Worm (Caenorhabditis elegans) whole organism, L1 larva: ENCODE measurements around the gene srlf-11.
A peak's percentile ranks its signal among the peaks of the same experiment; 100 is the strongest.

Source experiments
- C04F5.9 ChIP-seq: sonication (generic microtip); optimal IDR thresholded peaks from 2 replicates; lab custom pipeline; 2016; ENCODE audit warnings: missing genetic modification characterization, missing compliant biosample characterization
- C16A3.4 ChIP-seq: fragments of 150-350 bp; optimal IDR thresholded peaks from 2 replicates; lab custom pipeline; 2014; ENCODE audit warnings: missing biosample characterization, missing genetic modification characterization
- alr-1 ChIP-seq: fragments of 200-800 bp; sonication (Bioruptor generic); optimal IDR thresholded peaks from 2 replicates; lab custom pipeline; 2018; ENCODE audit warnings: borderline replicate concordance, mild to moderate bottlenecking, missing genetic modification characterization, missing compliant biosample characterization
- ceh-8 ChIP-seq: fragments of 200-800 bp; sonication (Bioruptor generic); optimal IDR thresholded peaks from 2 replicates; lab custom pipeline; 2018; ENCODE audit warnings: mild to moderate bottlenecking, missing genetic modification characterization, moderate library complexity, missing compliant biosample characterization
- ceh-88 ChIP-seq: fragments of 200-800 bp; sonication (Bioruptor generic); IDR thresholded peaks from 2 replicates; pipeline ENCODE4 v1.3.6; 2022; ENCODE audit warnings: missing genetic modification characterization, missing compliant biosample characterization
- ces-1 ChIP-seq: fragments of 150-350 bp; optimal IDR thresholded peaks from 2 replicates; lab custom pipeline; 2014; ENCODE audit warnings: missing biosample characterization, missing genetic modification reagents, missing genetic modification characterization
- dpl-1 ChIP-seq, 3 experiments: fragments of 150-350 bp in 2 of 3; sonication (generic microtip) in 1 of 3; optimal IDR thresholded peaks; 2 replicates each; lab custom pipeline; 2014 to 2017; ENCODE audit warnings: missing biosample characterization in 3 of 3, missing genetic modification characterization in 3 of 3, missing genetic modification reagents in 3 of 3
- efl-1 ChIP-seq, 4 experiments: fragments of 150-350 bp; optimal IDR thresholded peaks in 3 of 4; peaks in 1 of 4; 1 replicate in 1 of 4; 2 replicates in 3 of 4; lab custom pipeline; 2014; ENCODE audit warnings: missing biosample characterization in 2 of 4, missing genetic modification characterization in 2 of 4, missing genetic modification reagents in 2 of 4
- efl-3 ChIP-seq: fragments of 200-800 bp; sonication (Bioruptor generic); optimal IDR thresholded peaks from 2 replicates; lab custom pipeline; 2018; ENCODE audit warnings: mild to moderate bottlenecking, missing genetic modification characterization, missing compliant biosample characterization
- egl-27 ChIP-seq, 2 experiments: fragments of 150-350 bp in 1 of 2; sonication (generic microtip); optimal IDR thresholded peaks; 3 replicates each; lab custom pipeline; 2017 to 2018; ENCODE audit warnings: missing biosample characterization in 2 of 2, missing genetic modification characterization in 2 of 2, missing genetic modification reagents in 2 of 2
- elt-2 ChIP-seq: sonication (generic microtip); optimal IDR thresholded peaks from 2 replicates; lab custom pipeline; 2016; ENCODE audit warnings: missing genetic modification characterization, mild to moderate bottlenecking, inconsistent platforms, missing compliant biosample characterization, missing genetic modification reagents
- elt-3 ChIP-seq, 6 experiments: fragments of 150-350 bp in 1 of 6; sonication (generic microtip); optimal IDR thresholded peaks; 2 replicates each; lab custom pipeline; 2017 to 2018; ENCODE audit warnings: missing biosample characterization in 6 of 6, missing genetic modification characterization in 6 of 6, inconsistent platforms in 1 of 6
- fkh-10 ChIP-seq: sonication (generic microtip); optimal IDR thresholded peaks from 2 replicates; lab custom pipeline; 2017; ENCODE audit warnings: missing biosample characterization, missing genetic modification reagents, missing genetic modification characterization
- fkh-4 ChIP-seq: sonication (generic microtip); optimal IDR thresholded peaks from 2 replicates; lab custom pipeline; 2016; ENCODE audit warnings: missing compliant biosample characterization, missing genetic modification characterization, borderline replicate concordance
- grh-1 ChIP-seq: fragments of 200-800 bp; sonication (Bioruptor generic); IDR thresholded peaks from 2 replicates; pipeline ENCODE4 v1.3.6; 2022; ENCODE audit warnings: missing genetic modification reagents, missing genetic modification characterization, missing compliant biosample characterization
- hlh-17 ChIP-seq: fragments of 200-800 bp; sonication (Bioruptor generic); optimal IDR thresholded peaks from 2 replicates; lab custom pipeline; 2018; ENCODE audit warnings: missing genetic modification characterization, mild to moderate bottlenecking, missing compliant biosample characterization, moderate library complexity, borderline replicate concordance
- hlh-4 ChIP-seq: sonication (generic microtip); optimal IDR thresholded peaks from 2 replicates; lab custom pipeline; 2016; ENCODE audit warnings: mild to moderate bottlenecking, missing genetic modification characterization, missing compliant biosample characterization
- hpl-2 ChIP-seq: fragments of 150-350 bp; optimal IDR thresholded peaks from 2 replicates; lab custom pipeline; 2014; ENCODE audit warnings: missing biosample characterization, missing genetic modification reagents, missing genetic modification characterization
- irx-1 ChIP-seq: sonication (generic microtip); optimal IDR thresholded peaks from 2 replicates; lab custom pipeline; 2016; ENCODE audit warnings: missing genetic modification characterization, missing compliant biosample characterization
- jun-1 ChIP-seq: fragments of 150-350 bp; optimal IDR thresholded peaks from 2 replicates; lab custom pipeline; 2014; ENCODE audit warnings: missing biosample characterization, missing genetic modification reagents, missing genetic modification characterization
- lin-15B ChIP-seq: fragments of 150-350 bp; sonication (generic microtip); optimal IDR thresholded peaks from 3 replicates; lab custom pipeline; 2014; ENCODE audit warnings: missing biosample characterization, missing genetic modification characterization
- lin-35 ChIP-seq, 2 experiments: fragments of 150-350 bp; optimal IDR thresholded peaks; 2 replicates each; lab custom pipeline; 2014; ENCODE audit warnings: missing biosample characterization in 2 of 2, missing genetic modification characterization in 2 of 2, missing genetic modification reagents in 2 of 2
- lir-3 ChIP-seq: sonication (generic microtip); optimal IDR thresholded peaks from 2 replicates; lab custom pipeline; 2016; ENCODE audit warnings: mild to moderate bottlenecking, missing genetic modification characterization, moderate library complexity, missing compliant biosample characterization; ENCODE audit not compliant: poor library complexity
- mep-1 ChIP-seq: fragments of 150-350 bp; optimal IDR thresholded peaks from 2 replicates; lab custom pipeline; 2014; ENCODE audit warnings: missing biosample characterization, missing genetic modification characterization
- nhr-11 ChIP-seq: fragments of 150-350 bp; optimal IDR thresholded peaks from 2 replicates; lab custom pipeline; 2014; ENCODE audit warnings: missing biosample characterization, missing genetic modification characterization
- nhr-19 ChIP-seq: fragments of 200-800 bp; sonication (Bioruptor generic); conservative IDR thresholded peaks from 2 replicates; pipeline ENCODE4 v1.3.6; 2022; ENCODE audit warnings: missing genetic modification characterization, missing compliant biosample characterization
- nhr-20 ChIP-seq: sonication (generic microtip); optimal IDR thresholded peaks from 2 replicates; lab custom pipeline; 2016; ENCODE audit warnings: mild to moderate bottlenecking, missing genetic modification characterization, missing compliant biosample characterization
- nhr-47 ChIP-seq: sonication (generic microtip); optimal IDR thresholded peaks from 2 replicates; lab custom pipeline; 2016; ENCODE audit warnings: mild to moderate bottlenecking, missing genetic modification characterization, moderate library complexity, missing compliant biosample characterization
- nhr-71 ChIP-seq: sonication (generic microtip); optimal IDR thresholded peaks from 2 replicates; lab custom pipeline; 2016; ENCODE audit warnings: mild to moderate bottlenecking, missing genetic modification characterization, moderate library complexity, missing compliant biosample characterization
- nhr-76 ChIP-seq: sonication (generic microtip); optimal IDR thresholded peaks from 2 replicates; lab custom pipeline; 2017; ENCODE audit warnings: missing biosample characterization, missing genetic modification characterization
- nhr-77 ChIP-seq: fragments of 150-350 bp; optimal IDR thresholded peaks from 2 replicates; lab custom pipeline; 2014; ENCODE audit warnings: missing biosample characterization, missing genetic modification characterization
- nhr-85 ChIP-seq: sonication (generic microtip); peaks from one replicate; lab custom pipeline; 2016; ENCODE audit warnings: missing genetic modification characterization, inconsistent platforms, missing compliant biosample characterization
- nhr-90 ChIP-seq: sonication (generic microtip); optimal IDR thresholded peaks from 2 replicates; lab custom pipeline; 2016; ENCODE audit warnings: mild to moderate bottlenecking, missing genetic modification characterization, missing compliant biosample characterization; ENCODE audit not compliant: poor library complexity
- pax-3 ChIP-seq: fragments of 200-800 bp; sonication (Bioruptor generic); optimal IDR thresholded peaks from 2 replicates; lab custom pipeline; 2018; ENCODE audit warnings: mild to moderate bottlenecking, missing genetic modification characterization, moderate library complexity, missing compliant biosample characterization
- pqm-1 ChIP-seq: sonication (generic microtip); optimal IDR thresholded peaks from 3 replicates; lab custom pipeline; 2017; ENCODE audit warnings: missing biosample characterization, missing genetic modification characterization
- rnt-1 ChIP-seq: sonication (generic microtip); optimal IDR thresholded peaks from 2 replicates; lab custom pipeline; 2016; ENCODE audit warnings: mild to moderate bottlenecking, missing genetic modification characterization, moderate library complexity, missing compliant biosample characterization
- snpc-4 ChIP-seq: fragments of 150-350 bp; optimal IDR thresholded peaks from 2 replicates; lab custom pipeline; 2014; ENCODE audit warnings: missing biosample characterization, missing genetic modification characterization
- snu-23 ChIP-seq: sonication (generic microtip); optimal IDR thresholded peaks from 2 replicates; lab custom pipeline; 2016; ENCODE audit warnings: missing genetic modification characterization, missing compliant biosample characterization
- sox-4 ChIP-seq: sonication (generic microtip); optimal IDR thresholded peaks from 2 replicates; lab custom pipeline; 2016; ENCODE audit warnings: missing genetic modification characterization, missing compliant biosample characterization
- swsn-7 ChIP-seq: sonication (generic microtip); optimal IDR thresholded peaks from 2 replicates; lab custom pipeline; 2016; ENCODE audit warnings: missing genetic modification characterization, missing compliant biosample characterization
- tbx-2 ChIP-seq: sonication (generic microtip); optimal IDR thresholded peaks from 2 replicates; lab custom pipeline; 2016; ENCODE audit warnings: missing genetic modification characterization, missing compliant biosample characterization
- tlp-1 ChIP-seq: fragments of 150-350 bp; optimal IDR thresholded peaks from 2 replicates; lab custom pipeline; 2014; ENCODE audit warnings: missing biosample characterization, missing genetic modification characterization
- unc-30 ChIP-seq: sonication (generic microtip); optimal IDR thresholded peaks from 2 replicates; lab custom pipeline; 2017; ENCODE audit warnings: missing biosample characterization, missing genetic modification characterization
- unc-86 ChIP-seq: sonication (generic microtip); optimal IDR thresholded peaks from 2 replicates; lab custom pipeline; 2016; ENCODE audit warnings: missing genetic modification characterization, missing compliant biosample characterization
- unc-98 ChIP-seq: fragments of 200-800 bp; sonication (Bioruptor generic); IDR thresholded peaks from 2 replicates; pipeline ENCODE4 v1.3.6; 2022; ENCODE audit warnings: missing genetic modification characterization, missing compliant biosample characterization
- xbp-1 ChIP-seq: sonication (generic microtip); optimal IDR thresholded peaks from 2 replicates; lab custom pipeline; 2016; ENCODE audit warnings: missing genetic modification characterization, missing compliant biosample characterization
- zag-1 ChIP-seq: fragments of 150-350 bp; optimal IDR thresholded peaks from 2 replicates; lab custom pipeline; 2014; ENCODE audit warnings: missing biosample characterization, missing genetic modification characterization
- zip-4 ChIP-seq: fragments of 200-800 bp; sonication (Bioruptor generic); optimal IDR thresholded peaks from 2 replicates; lab custom pipeline; 2018; ENCODE audit warnings: mild to moderate bottlenecking, missing genetic modification characterization, moderate library complexity, missing compliant biosample characterization
- ztf-11 ChIP-seq, 2 experiments: sonication (generic microtip); optimal IDR thresholded peaks; 2 replicates each; lab custom pipeline; 2016 to 2017; ENCODE audit warnings: missing genetic modification characterization in 2 of 2, missing biosample characterization in 1 of 2, missing compliant biosample characterization in 1 of 2
- ztf-4 ChIP-seq: fragments of 150-350 bp; optimal IDR thresholded peaks from 2 replicates; lab custom pipeline; 2014; ENCODE audit warnings: missing biosample characterization, missing genetic modification characterization

Gene srlf-11

DNA sequence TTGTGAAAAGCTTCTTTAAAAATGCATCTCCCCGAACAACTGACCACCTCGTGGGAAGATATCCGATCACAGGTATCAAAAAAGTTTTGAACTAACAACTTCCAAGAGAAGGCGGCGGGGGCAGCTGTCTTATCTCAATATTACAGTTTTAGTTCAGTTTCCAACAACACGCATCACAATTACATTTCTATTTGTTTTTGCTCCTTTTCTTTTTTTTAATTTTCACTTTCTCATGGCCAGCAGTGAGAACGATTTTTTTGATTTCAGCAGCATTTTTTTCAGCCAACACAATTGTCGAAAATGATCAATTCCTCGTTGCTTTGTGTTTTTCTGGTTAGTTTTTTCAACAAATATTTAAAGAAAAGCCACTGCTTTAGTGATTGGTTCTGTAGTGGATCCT is 27.3 kb upstream of the srlf-11 start, which contains the start of gene ZK593.2:
TSS of gene ZK593.2 (plus strand) at position 301 of the 400 bp plus-strand sequence.
- TF ChIP-seq xbp-1 = no peak
- TF ChIP-seq jun-1 = no peak
- no peak for TF ChIP-seq nhr-77
- no peak for TF ChIP-seq ces-1 (GFP tag; lab: Kevin White, UChicago)
- TF ChIP-seq nhr-71 (tag; lab: Kevin White, UChicago) = no peak
- no peak for TF ChIP-seq fkh-4
- TF ChIP-seq alr-1 (tag; lab: Kevin White, UChicago) = no peak
- TF ChIP-seq lin-35 (GFP tag; optimal IDR thresholded peaks at IDR 0.05; lab: Kevin White, UChicago) = no peak
- TF ChIP-seq irx-1 (tag; lab: Kevin White, UChicago) = no peak
- TF ChIP-seq pax-3 (tag; lab: Kevin White, UChicago) = no peak

DNA sequence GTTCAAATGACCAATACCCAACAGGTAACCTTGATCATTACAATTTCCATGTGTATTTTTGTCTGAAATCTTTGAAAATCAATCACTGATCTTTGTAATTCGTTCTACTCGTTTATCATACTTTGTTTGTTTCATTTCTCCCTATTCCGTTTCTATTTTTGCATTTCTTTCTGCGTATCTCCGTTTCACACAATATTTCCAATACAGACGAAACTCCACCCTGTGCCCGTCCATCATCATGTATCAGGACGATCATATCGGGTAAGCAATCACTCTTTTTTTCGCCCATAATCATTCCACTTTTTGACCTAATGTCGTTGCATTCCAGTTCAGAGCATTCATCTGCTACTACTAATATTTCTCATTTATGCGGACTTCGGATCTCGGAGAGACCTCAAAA is 23.9 kb upstream of the srlf-11 start, which contains the start of gene pyk-2:
TSS of gene pyk-2 (plus strand) at position 206 of the 400 bp plus-strand sequence.
- TF ChIP-seq sox-4 (tag; lab: Kevin White, UChicago) = no peak
- TF ChIP-seq rnt-1 = no peak
- TF ChIP-seq efl-1 (optimal IDR thresholded peaks at IDR 0.05; lab: Kevin White, UChicago) = no peak
- TF ChIP-seq efl-1 (GFP tag; optimal IDR thresholded peaks at IDR 0.05 in 1 of 2; lab: Kevin White, UChicago) = peak in 1 of 2 experiments; percentile 75
- no peak for TF ChIP-seq grh-1
- no peak for TF ChIP-seq swsn-7 (tag; lab: Kevin White, UChicago)
- no peak for TF ChIP-seq hlh-17 (GFP tag; lab: Kevin White, UChicago)
- TF ChIP-seq snu-23 (GFP tag; lab: Kevin White, UChicago) = peak; percentile 64
- peak; percentile 49 for TF ChIP-seq elt-2 (tag; lab: Kevin White, UChicago)
- TF ChIP-seq lin-35 (GFP tag; optimal IDR thresholded peaks at IDR 0.05; lab: Kevin White, UChicago) = peak in 1 of 2 experiments; percentile 29
- no peak for TF ChIP-seq pqm-1 (tag; lab: Kevin White, UChicago)
- TF ChIP-seq nhr-90 (tag; lab: Kevin White, UChicago) = peak; percentile 22
- no peak for TF ChIP-seq egl-27 (tag; optimal IDR thresholded peaks at IDR 0.05; lab: Kevin White, UChicago)
- TF ChIP-seq lir-3 (tag; lab: Kevin White, UChicago) = no peak
- peak; percentile 26 for TF ChIP-seq nhr-19 (GFP tag; lab: Robert Waterston, UW)
- TF ChIP-seq hlh-4 (tag; lab: Kevin White, UChicago) = no peak
- peak; percentile 88 for TF ChIP-seq nhr-85 (tag; lab: Kevin White, UChicago)
- TF ChIP-seq zip-4 = no peak
- TF ChIP-seq ztf-11 (tag; optimal IDR thresholded peaks at IDR 0.05; lab: Kevin White, UChicago) = no peak
- no peak for TF ChIP-seq zag-1 (tag; lab: Kevin White, UChicago)
- no peak for TF ChIP-seq ces-1 (GFP tag; lab: Kevin White, UChicago)
- TF ChIP-seq C16A3.4 = no peak
- TF ChIP-seq tlp-1 (tag; lab: Kevin White, UChicago) = no peak
- no peak for TF ChIP-seq lin-15B (tag; lab: Kevin White, UChicago)
- TF ChIP-seq dpl-1 (GFP tag; optimal IDR thresholded peaks at IDR 0.05; lab: Kevin White, UChicago) = no peak
- peak; percentile 69 for TF ChIP-seq nhr-20 (tag; lab: Kevin White, UChicago)
- no peak for TF ChIP-seq efl-3 (GFP tag; lab: Kevin White, UChicago)
- no peak for TF ChIP-seq unc-86 (tag; lab: Kevin White, UChicago)
- no peak for TF ChIP-seq nhr-47 (tag; lab: Kevin White, UChicago)
- TF ChIP-seq xbp-1 = no peak
- no peak for TF ChIP-seq nhr-11
- peak; percentile 19 for TF ChIP-seq tbx-2 (tag; lab: Kevin White, UChicago)
- no peak for TF ChIP-seq snpc-4 (tag; lab: Kevin White, UChicago)
- TF ChIP-seq nhr-77 = no peak
- TF ChIP-seq unc-30 (tag; lab: Kevin White, UChicago) = no peak
- no peak for TF ChIP-seq ceh-8
- TF ChIP-seq ceh-88 = no peak
- TF ChIP-seq fkh-10 (GFP tag; lab: Kevin White, UChicago) = no peak
- no peak for TF ChIP-seq hpl-2
- TF ChIP-seq alr-1 (tag; lab: Kevin White, UChicago) = no peak
- no peak for TF ChIP-seq jun-1
- TF ChIP-seq mep-1 = no peak
- no peak for TF ChIP-seq nhr-76 (tag; lab: Kevin White, UChicago)
- TF ChIP-seq elt-3 (tag; optimal IDR thresholded peaks at IDR 0.05; lab: Kevin White, UChicago) = peak in 3 of 6 experiments; percentile 29 to 65 (median 64)
- no peak for TF ChIP-seq C04F5.9 (tag; lab: Kevin White, UChicago)
- TF ChIP-seq unc-98 (GFP tag; lab: Robert Waterston, UW) = no peak
- TF ChIP-seq ztf-4 = no peak
